Worm (Caenorhabditis elegans) whole organism, L4 larva: ENCODE measurements around the gene ada-2.
A peak's percentile ranks its signal among the peaks of the same experiment; 100 is the strongest.

ENCODE experiments used
- D1046.2 ChIP-seq: fragments of 200-800 bp; sonication (Bioruptor generic); IDR thresholded peaks from 2 replicates; pipeline ENCODE4 v1.3.6; 2022; ENCODE audit warnings: missing genetic modification characterization, missing compliant biosample characterization
- F10B5.3 ChIP-seq: sonication (generic microtip); optimal IDR thresholded peaks from 2 replicates; lab custom pipeline; 2016; ENCODE audit warnings: mild to moderate bottlenecking, missing genetic modification characterization, missing compliant biosample characterization
- R02D3.7 ChIP-seq: fragments of 150-350 bp; sonication (generic microtip); optimal IDR thresholded peaks from 3 replicates; lab custom pipeline; 2014; ENCODE audit warnings: missing biosample characterization, missing genetic modification characterization
- T20F7.1 ChIP-seq: fragments of 200-800 bp; sonication (Bioruptor generic); optimal IDR thresholded peaks from 2 replicates; lab custom pipeline; 2018; ENCODE audit warnings: mild to moderate bottlenecking, missing genetic modification characterization, missing compliant biosample characterization
- T26A8.4 ChIP-seq: fragments of 200-800 bp; sonication (Bioruptor generic); IDR thresholded peaks from 2 replicates; pipeline ENCODE4 v1.3.6; 2022; ENCODE audit warnings: missing genetic modification characterization, missing compliant biosample characterization
- Y105C5A.15 ChIP-seq: fragments of 200-800 bp; sonication (Bioruptor generic); IDR thresholded peaks from 2 replicates; pipeline ENCODE4 v1.3.6; 2022; ENCODE audit warnings: missing genetic modification characterization, missing compliant biosample characterization
- ZK337.2 ChIP-seq: fragments of 200-800 bp; sonication (Bioruptor generic); IDR thresholded peaks from 2 replicates; pipeline ENCODE4 v1.3.6; 2022; ENCODE audit warnings: missing genetic modification reagents, missing genetic modification characterization, missing compliant biosample characterization
- ZK546.5 ChIP-seq, 2 experiments: sonication (generic microtip); optimal IDR thresholded peaks; 2 replicates each; lab custom pipeline; 2017; ENCODE audit warnings: missing biosample characterization in 2 of 2, missing genetic modification characterization in 2 of 2
- aha-1 ChIP-seq: fragments of 150-350 bp; peaks from one replicate; lab custom pipeline; 2014; ENCODE audit warnings: missing biosample characterization, missing genetic modification characterization
- ceh-44 ChIP-seq: fragments of 200-800 bp; sonication (Bioruptor generic); IDR thresholded peaks from 2 replicates; pipeline ENCODE4 v1.3.6; 2022; ENCODE audit warnings: missing genetic modification reagents, missing genetic modification characterization, missing compliant biosample characterization
- daf-16 ChIP-seq, 3 experiments: sonication (generic microtip); optimal IDR thresholded peaks; 2 replicates each; lab custom pipeline; 2016 to 2017; ENCODE audit warnings: missing genetic modification characterization in 3 of 3, missing genetic modification reagents in 3 of 3, mild to moderate bottlenecking in 2 of 3, missing compliant biosample characterization in 2 of 3, missing biosample characterization in 1 of 3, moderate library complexity in 1 of 3
- daf-8 ChIP-seq: fragments of 200-800 bp; sonication (Bioruptor generic); IDR thresholded peaks from 2 replicates; pipeline ENCODE4 v1.3.6; 2022; ENCODE audit warnings: missing genetic modification characterization, missing compliant biosample characterization
- dmd-6 ChIP-seq: fragments of 200-800 bp; sonication (Bioruptor generic); IDR thresholded peaks from 2 replicates; pipeline ENCODE4 v1.3.6; 2022; ENCODE audit warnings: missing genetic modification reagents, missing genetic modification characterization, missing compliant biosample characterization
- duxl-1 ChIP-seq: sonication (generic microtip); optimal IDR thresholded peaks from 2 replicates; lab custom pipeline; 2016; ENCODE audit warnings: mild to moderate bottlenecking, missing genetic modification characterization, moderate library complexity, missing compliant biosample characterization; ENCODE audit not compliant: poor library complexity
- dve-1 ChIP-seq: sonication (generic microtip); optimal IDR thresholded peaks from 2 replicates; lab custom pipeline; 2017; ENCODE audit warnings: antibody characterized with exemption, mild to moderate bottlenecking, missing genetic modification characterization, missing compliant biosample characterization; ENCODE audit not compliant: insufficient read depth
- fos-1 ChIP-seq: fragments of 150-350 bp; optimal IDR thresholded peaks from 2 replicates; lab custom pipeline; 2014; ENCODE audit warnings: missing biosample characterization, missing genetic modification characterization
- hlh-11 ChIP-seq: fragments of 200-800 bp; sonication (Bioruptor generic); optimal IDR thresholded peaks from 2 replicates; lab custom pipeline; 2018; ENCODE audit warnings: mild to moderate bottlenecking, missing genetic modification characterization, missing compliant biosample characterization
- hlh-30 ChIP-seq: sonication (generic microtip); optimal IDR thresholded peaks from 2 replicates; lab custom pipeline; 2017; ENCODE audit warnings: antibody characterized with exemption, mild to moderate bottlenecking, missing genetic modification characterization, missing compliant biosample characterization; ENCODE audit not compliant: insufficient read depth
- lin-29 ChIP-seq: fragments of 200-800 bp; sonication (Bioruptor generic); IDR thresholded peaks from 2 replicates; pipeline ENCODE4 v1.3.6; 2022; ENCODE audit warnings: missing genetic modification reagents, missing genetic modification characterization, missing compliant biosample characterization
- madf-5 ChIP-seq, 2 experiments: fragments of 200-800 bp; sonication (Bioruptor generic); IDR thresholded peaks; 2 replicates each; pipeline ENCODE4 v1.3.6; 2022; ENCODE audit warnings: missing compliant biosample characterization in 2 of 2, missing genetic modification characterization in 2 of 2
- mdt-29 ChIP-seq: fragments of 200-800 bp; sonication (Bioruptor generic); IDR thresholded peaks from 2 replicates; pipeline ENCODE4 v1.3.6; 2022; ENCODE audit warnings: missing genetic modification reagents, missing genetic modification characterization, missing compliant biosample characterization
- nhr-10 ChIP-seq: fragments of 150-350 bp; optimal IDR thresholded peaks from 2 replicates; lab custom pipeline; 2014; ENCODE audit warnings: missing biosample characterization, missing genetic modification characterization
- nhr-11 ChIP-seq: fragments of 150-350 bp; optimal IDR thresholded peaks from 2 replicates; lab custom pipeline; 2014; ENCODE audit warnings: missing biosample characterization, missing genetic modification characterization
- nhr-237 ChIP-seq: sonication (generic microtip); optimal IDR thresholded peaks from 2 replicates; lab custom pipeline; 2017; ENCODE audit warnings: missing biosample characterization, missing genetic modification characterization
- nhr-28 ChIP-seq: fragments of 150-350 bp; optimal IDR thresholded peaks from 2 replicates; lab custom pipeline; 2014; ENCODE audit warnings: missing biosample characterization, missing genetic modification characterization
- nhr-41 ChIP-seq: fragments of 200-800 bp; sonication (Bioruptor generic); IDR thresholded peaks from 2 replicates; pipeline ENCODE4 v1.3.6; 2022; ENCODE audit warnings: missing genetic modification reagents, missing genetic modification characterization, missing compliant biosample characterization
- pqm-1 ChIP-seq: sonication (generic microtip); optimal IDR thresholded peaks from 2 replicates; lab custom pipeline; 2017; ENCODE audit warnings: missing biosample characterization, missing genetic modification characterization
- rbr-2 ChIP-seq: sonication (generic microtip); optimal IDR thresholded peaks from 2 replicates; lab custom pipeline; 2016; ENCODE audit warnings: missing genotype, missing genetic modification characterization, missing compliant biosample characterization
- tra-1 ChIP-seq: fragments of 200-800 bp; sonication (Bioruptor generic); IDR thresholded peaks from 2 replicates; pipeline ENCODE4 v1.3.6; 2022; ENCODE audit warnings: missing genetic modification reagents, missing genetic modification characterization, missing compliant biosample characterization
- unc-62 ChIP-seq, 3 experiments: fragments of 150-350 bp in 1 of 3; sonication (generic microtip); optimal IDR thresholded peaks in 2 of 3; peaks in 1 of 3; 1 replicate in 1 of 3; 2 replicates in 2 of 3; lab custom pipeline; 2014 to 2017; ENCODE audit warnings: missing biosample characterization in 3 of 3, missing genetic modification characterization in 3 of 3, missing genetic modification reagents in 3 of 3, missing genotype in 1 of 3
- zip-11 ChIP-seq: fragments of 200-800 bp; sonication (Bioruptor generic); IDR thresholded peaks from 2 replicates; pipeline ENCODE4 v1.3.6; 2022; ENCODE audit warnings: missing genetic modification characterization, missing compliant biosample characterization

Gene ada-2

ce11 chrII:7207649-7208048, 44.4 kb upstream of the ada-2 start:
- no peak for TF ChIP-seq T20F7.1 (GFP tag; lab: Kevin White, UChicago)
- peak in 1 of 2 experiments; percentile 90 for TF ChIP-seq unc-62 (GFP tag; optimal IDR thresholded peaks at IDR 0.05 in 1 of 2; lab: Kevin White, UChicago)
- no peak for TF ChIP-seq unc-62 (tag; optimal IDR thresholded peaks at IDR 0.05; lab: Kevin White, UChicago)

- TF ChIP-seq nhr-41 (GFP tag; lab: Robert Waterston, UW) (no peak), F10B5.3 (no peak), zip-11 (GFP tag; lab: Robert Waterston, UW) (no peak), nhr-28 (tag; lab: Kevin White, UChicago) (peak; percentile 34), dve-1 (tag; lab: Kevin White, UChicago) (peak; percentile 58), daf-16 (GFP tag; optimal IDR thresholded peaks at IDR 0.05; lab: Kevin White, UChicago) (no peak), daf-16 (tag; optimal IDR thresholded peaks at IDR 0.05; lab: Kevin White, UChicago) (peak; percentile 70), duxl-1 (tag; lab: Kevin White, UChicago) (no peak), nhr-10 (tag; lab: Kevin White, UChicago) (no peak), dmd-6 (peak; percentile 36; the same call in 1 of the 2 replicates), hlh-11 (peak; percentile 20), lin-29 (GFP tag; lab: Robert Waterston, UW) (no peak), ceh-44 (GFP tag; lab: Robert Waterston, UW) (no peak), pqm-1 (peak; percentile 47)
Measured at ce11 chrII:7208184-7208583, 43.9 kb upstream of the ada-2 start, which contains the start of gene dhs-7. Gene dhs-7 (minus strand): TSS chrII:7208460.

- peak; percentile 31 for TF ChIP-seq dve-1 (tag; lab: Kevin White, UChicago)
- peak; percentile 10 for TF ChIP-seq T20F7.1 (GFP tag; lab: Kevin White, UChicago)
- peak; percentile 47; the same call in 1 of the 2 replicates for TF ChIP-seq dmd-6
- TF ChIP-seq fos-1: no peak
Measured at ce11 chrII:7210187-7210586, 41.9 kb upstream of the ada-2 start, which contains the start of gene E04F6.15. Gene E04F6.15 (minus strand): TSS chrII:7210287.

ce11 chrII:7211280-7211679, 40.8 kb upstream of the ada-2 start, which contains the start of gene E04F6.8:
Gene E04F6.8 (minus strand): TSS chrII:7211380.
- TF ChIP-seq ZK337.2 (GFP tag; lab: Robert Waterston, UW) (no peak), tra-1 (GFP tag; lab: Robert Waterston, UW) (no peak), hlh-30 (tag; lab: Kevin White, UChicago) (peak; percentile 38), Y105C5A.15 (GFP tag; lab: Robert Waterston, UW) (no peak), daf-16 (GFP tag; optimal IDR thresholded peaks at IDR 0.05; lab: Kevin White, UChicago) (peak in 1 of 2 experiments; percentile 75), daf-16 (tag; optimal IDR thresholded peaks at IDR 0.05; lab: Kevin White, UChicago) (no peak), nhr-11 (tag; lab: Kevin White, UChicago) (peak; percentile 8), R02D3.7 (no peak), ZK546.5 (tag; optimal IDR thresholded peaks at IDR 0.05; lab: Kevin White, UChicago) (no peak)

ce11 chrII:7212059-7212458, 40.0 kb upstream of the ada-2 start, which contains the start of gene E04F6.9:
Gene E04F6.9 (minus strand): TSS chrII:7212159.
- TF ChIP-seq nhr-41 (GFP tag; lab: Robert Waterston, UW) (no peak), daf-16 (GFP tag; optimal IDR thresholded peaks at IDR 0.05; lab: Kevin White, UChicago) (peak in 1 of 2 experiments; percentile 36), daf-16 (tag; optimal IDR thresholded peaks at IDR 0.05; lab: Kevin White, UChicago) (no peak)

- no peak for TF ChIP-seq ceh-44 (GFP tag; lab: Robert Waterston, UW)
- no peak for TF ChIP-seq zip-11 (GFP tag; lab: Robert Waterston, UW)
- no peak for TF ChIP-seq nhr-237
- peak; percentile 66 for TF ChIP-seq aha-1 (tag; lab: Kevin White, UChicago)
- no peak for TF ChIP-seq daf-8 (GFP tag; lab: Robert Waterston, UW)
- peak in 1 of 2 experiments; percentile 57 for TF ChIP-seq unc-62 (GFP tag; optimal IDR thresholded peaks at IDR 0.05 in 1 of 2; lab: Kevin White, UChicago)
- TF ChIP-seq unc-62 (tag; optimal IDR thresholded peaks at IDR 0.05; lab: Kevin White, UChicago): no peak
- no peak for TF ChIP-seq rbr-2 (tag; lab: Kevin White, UChicago)
- no peak for TF ChIP-seq T26A8.4
- TF ChIP-seq D1046.2 (GFP tag; lab: Robert Waterston, UW): no peak
- TF ChIP-seq nhr-28 (tag; lab: Kevin White, UChicago): no peak
- no peak for TF ChIP-seq madf-5 (GFP tag; IDR thresholded peaks at IDR 0.05; lab: Robert Waterston, UW)
- TF ChIP-seq pqm-1: no peak
- TF ChIP-seq ZK337.2 (GFP tag; lab: Robert Waterston, UW): no peak
- no peak for TF ChIP-seq mdt-29 (GFP tag; lab: Robert Waterston, UW)
Measured at ce11 chrII:7217047-7217446, 35.0 kb upstream of the ada-2 start, which contains the start of gene E04F6.10. Gene E04F6.10 (minus strand): TSS chrII:7217147.
